Worm (Caenorhabditis elegans): Measurements from ENCODE around the gene T01C4.8.

The T01C4.8 gene

ce11 chrV:7089217-7089616 is 40.1 kb downstream of the T01C4.8 start:
- TF ChIP-seq pros-1 (tag; optimal IDR thresholded peaks at IDR 0.05) (no peak), hlh-13 (GFP tag; optimal IDR thresholded peaks at IDR 0.05) (no peak), ahr-1 (tag; optimal IDR thresholded peaks at IDR 0.05) (no peak)

- TF ChIP-seq ceh-9 (tag; optimal IDR thresholded peaks at IDR 0.05) (no peak), sox-2 (GFP tag; IDR thresholded peaks at IDR 0.05) (no peak), ama-1 (optimal IDR thresholded peaks at IDR 0.05) (no peak), ahr-1 (tag; optimal IDR thresholded peaks at IDR 0.05) (no peak), mec-3 (tag; optimal IDR thresholded peaks at IDR 0.05; ENCODE audit: borderline replicate concordance) (no peak), zip-5 (tag; optimal IDR thresholded peaks at IDR 0.05) (no peak), hlh-8 (tag; optimal IDR thresholded peaks at IDR 0.05) (no peak), Y22D7AL.16 (tag; optimal IDR thresholded peaks at IDR 0.05) (no peak), ceh-14 (tag; optimal IDR thresholded peaks at IDR 0.05) (no peak), unc-3 (GFP tag; conservative IDR thresholded peaks at IDR 0.05) (no peak), unc-3 (tag; optimal IDR thresholded peaks at IDR 0.05) (no peak), C38D4.7 (GFP tag; optimal IDR thresholded peaks at IDR 0.05) (no peak), nfya-1 (tag; optimal IDR thresholded peaks at IDR 0.05) (no peak)
Observed at ce11 chrV:7087340-7087739, 42.0 kb downstream of the T01C4.8 start.

- no peak for TF ChIP-seq C08G9.2 (tag; optimal IDR thresholded peaks at IDR 0.05)
- peak; percentile 72 for TF ChIP-seq unc-55 (GFP tag; optimal IDR thresholded peaks at IDR 0.05)
Observed at ce11 chrV:7085518-7086104, 43.7 kb downstream of the T01C4.8 start, which contains the start of gene VC5.2. Gene VC5.2 (plus strand): TSS chrV:7085956.

- TF ChIP-seq sox-2 (GFP tag; IDR thresholded peaks at IDR 0.05) (no peak), pax-1 (tag; optimal IDR thresholded peaks at IDR 0.05) (no peak), lin-11 (tag; optimal IDR thresholded peaks at IDR 0.05) (no peak), ceh-14 (tag; optimal IDR thresholded peaks at IDR 0.05) (peak; percentile 72), hlh-8 (tag; optimal IDR thresholded peaks at IDR 0.05) (peak; percentile 78), dmd-4 (tag; optimal IDR thresholded peaks at IDR 0.05; ENCODE audit: borderline replicate concordance) (no peak), ceh-45 (GFP tag; IDR thresholded peaks at IDR 0.05) (no peak), unc-42 (tag; optimal IDR thresholded peaks at IDR 0.05) (peak; percentile 30), C08G9.2 (tag; optimal IDR thresholded peaks at IDR 0.05) (peak; percentile 92), pha-2 (tag; optimal IDR thresholded peaks at IDR 0.05) (peak; percentile 36), ceh-2 (tag; optimal IDR thresholded peaks at IDR 0.05) (peak; percentile 88), madf-2 (tag; optimal IDR thresholded peaks at IDR 0.05) (no peak), nfya-1 (tag; optimal IDR thresholded peaks at IDR 0.05) (no peak), ama-1 (optimal IDR thresholded peaks at IDR 0.05) (no peak), fax-1 (tag; optimal IDR thresholded peaks at IDR 0.05) (peak; percentile 63), pros-1 (tag; optimal IDR thresholded peaks at IDR 0.05) (no peak), rnt-1 (tag; optimal IDR thresholded peaks at IDR 0.05) (peak; percentile 42), che-1 (tag; optimal IDR thresholded peaks at IDR 0.05) (no peak), C38D4.7 (GFP tag; optimal IDR thresholded peaks at IDR 0.05) (no peak), sox-4 (tag; optimal IDR thresholded peaks at IDR 0.05) (no peak), hlh-30 (tag; optimal IDR thresholded peaks at IDR 0.05; ENCODE audit: insufficient read depth) (no peak), unc-86 (tag; optimal IDR thresholded peaks at IDR 0.05) (peak; percentile 1), ceh-18 (tag; optimal IDR thresholded peaks at IDR 0.05) (no peak), ceh-19 (GFP tag; optimal IDR thresholded peaks at IDR 0.05) (no peak), elt-4 (tag; optimal IDR thresholded peaks at IDR 0.05) (no peak), pha-4 (tag; optimal IDR thresholded peaks at IDR 0.05) (no peak), hlh-6 (tag; optimal IDR thresholded peaks at IDR 0.05) (no peak), ceh-24 (tag; optimal IDR thresholded peaks at IDR 0.05) (no peak), ceh-9 (tag; optimal IDR thresholded peaks at IDR 0.05) (no peak), lim-6 (tag; optimal IDR thresholded peaks at IDR 0.05) (peak; percentile 43), ets-4 (tag; optimal IDR thresholded peaks at IDR 0.05) (peak; percentile 89), pat-9 (tag; optimal IDR thresholded peaks at IDR 0.05) (no peak), F13H6.1 (tag; optimal IDR thresholded peaks at IDR 0.05) (peak; percentile 17), ttx-3 (tag; optimal IDR thresholded peaks at IDR 0.05) (no peak), ztf-16 (tag; optimal IDR thresholded peaks at IDR 0.05) (peak; percentile 27), nhr-11 (tag; optimal IDR thresholded peaks at IDR 0.05) (no peak), ceh-34 (tag; optimal IDR thresholded peaks at IDR 0.05) (peak; percentile 58)
Observed at ce11 chrV:7084612-7085139, 44.7 kb downstream of the T01C4.8 start, which contains the start of gene mys-1. Gene mys-1 (minus strand): TSS chrV:7084662.

Measured in whole organism, late embryonic.